Worm (Caenorhabditis elegans): ENCODE results near the gene srb-1.

DNA sequence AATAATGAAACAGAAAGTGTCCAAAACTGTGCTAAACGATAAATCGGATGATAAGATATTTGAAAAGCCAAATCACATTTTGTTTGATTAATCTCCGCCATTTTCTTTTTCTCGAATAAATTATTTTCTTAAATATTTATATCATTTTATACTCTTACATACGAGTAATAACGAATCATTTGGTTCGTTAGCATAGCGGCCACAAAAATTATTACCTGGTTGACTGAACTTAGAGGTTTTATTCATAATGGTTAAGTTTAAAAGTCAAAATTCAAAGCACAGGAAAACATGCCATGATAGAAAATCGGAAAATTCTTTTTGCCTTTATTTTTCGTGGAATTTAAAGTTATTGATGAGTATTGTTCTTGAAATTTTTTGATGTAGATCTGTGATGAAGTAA lies 7.5 kb downstream of the srb-1 start, which contains the start of gene srb-5:
- TF ChIP-seq tbx-7 (tag; optimal IDR thresholded peaks at IDR 0.05) (no peak), ztf-16 (tag; optimal IDR thresholded peaks at IDR 0.05) (no peak), ama-1 (optimal IDR thresholded peaks at IDR 0.05) (no peak), ceh-6 (GFP tag; optimal IDR thresholded peaks at IDR 0.05) (no peak), pha-4 (tag; optimal IDR thresholded peaks at IDR 0.05) (no peak)
